Worm (Caenorhabditis elegans) whole organism, mixed stage, embryonic: Measurements from ENCODE around the gene nlp-30.

Experiments used
- M03D4.4 ChIP-seq: sonication (generic microtip); optimal IDR thresholded peaks from 2 replicates; lab custom pipeline; 2017; ENCODE audit warnings: mild to moderate bottlenecking, missing genetic modification characterization, missing compliant biosample characterization
- bed-3 ChIP-seq: fragments of 200-800 bp; sonication (Bioruptor generic); optimal IDR thresholded peaks from 3 replicates; lab custom pipeline; 2018; ENCODE audit warnings: mild to moderate bottlenecking, missing genetic modification characterization, moderate library complexity, missing compliant biosample characterization
- blmp-1 ChIP-seq: fragments of 150-350 bp; optimal IDR thresholded peaks from 2 replicates; lab custom pipeline; 2014; ENCODE audit warnings: missing biosample characterization, missing genetic modification characterization
- ceh-39 ChIP-seq: fragments of 150-350 bp; optimal IDR thresholded peaks from 2 replicates; lab custom pipeline; 2014; ENCODE audit warnings: missing biosample characterization, missing genetic modification characterization
- ceh-43 ChIP-seq: fragments of 200-800 bp; sonication (Bioruptor generic); optimal IDR thresholded peaks from 2 replicates; lab custom pipeline; 2018; ENCODE audit warnings: mild to moderate bottlenecking, missing genetic modification characterization, moderate library complexity, missing compliant biosample characterization
- cnd-1 ChIP-seq: fragments of 200-800 bp; sonication (Bioruptor generic); optimal IDR thresholded peaks from 2 replicates; lab custom pipeline; 2018; ENCODE audit warnings: mild to moderate bottlenecking, missing genetic modification characterization, missing compliant biosample characterization
- drap-1 ChIP-seq: fragments of 200-800 bp; sonication (Bioruptor generic); optimal IDR thresholded peaks from 3 replicates; lab custom pipeline; 2018; ENCODE audit warnings: mild to moderate bottlenecking, missing genetic modification characterization, missing compliant biosample characterization
- elt-1 ChIP-seq: sonication (generic microtip); optimal IDR thresholded peaks from 2 replicates; lab custom pipeline; 2017; ENCODE audit warnings: missing genetic modification characterization, mild to moderate bottlenecking, missing compliant biosample characterization, antibody characterized with exemption, moderate library complexity, borderline replicate concordance; ENCODE audit not compliant: insufficient read depth
- flh-1 ChIP-seq: fragments of 200-800 bp; sonication (Bioruptor generic); optimal IDR thresholded peaks from 2 replicates; lab custom pipeline; 2018; ENCODE audit warnings: mild to moderate bottlenecking, missing genetic modification characterization, moderate library complexity, missing compliant biosample characterization
- ham-2 ChIP-seq: fragments of 200-800 bp; sonication (Bioruptor generic); optimal IDR thresholded peaks from 2 replicates; lab custom pipeline; 2018; ENCODE audit warnings: mild to moderate bottlenecking, missing genetic modification characterization, missing compliant biosample characterization
- hlh-1 ChIP-seq: fragments of 150-350 bp; optimal IDR thresholded peaks from 2 replicates; lab custom pipeline; 2014; ENCODE audit warnings: missing biosample characterization, missing genetic modification reagents, missing genetic modification characterization
- lin-13 ChIP-seq: fragments of 150-350 bp; optimal IDR thresholded peaks from 2 replicates; lab custom pipeline; 2014; ENCODE audit warnings: missing biosample characterization, missing genetic modification characterization
- lin-32 ChIP-seq: fragments of 200-800 bp; sonication (Bioruptor generic); optimal IDR thresholded peaks from 2 replicates; lab custom pipeline; 2018; ENCODE audit warnings: mild to moderate bottlenecking, missing genetic modification characterization, missing compliant biosample characterization
- lsy-2 ChIP-seq: fragments of 150-350 bp; optimal IDR thresholded peaks from 2 replicates; lab custom pipeline; 2014; ENCODE audit warnings: missing biosample characterization, missing genetic modification characterization
- mab-5 ChIP-seq: fragments of 150-350 bp; optimal IDR thresholded peaks from 2 replicates; lab custom pipeline; 2014; ENCODE audit warnings: missing biosample characterization, missing genetic modification characterization
- mep-1 ChIP-seq: fragments of 150-350 bp; optimal IDR thresholded peaks from 2 replicates; lab custom pipeline; 2017; ENCODE audit warnings: missing biosample characterization, missing genetic modification reagents, missing genetic modification characterization, inconsistent platforms
- mls-2 ChIP-seq: sonication (generic microtip); optimal IDR thresholded peaks from 2 replicates; lab custom pipeline; 2016; ENCODE audit warnings: mild to moderate bottlenecking, missing genetic modification characterization, moderate library complexity, missing compliant biosample characterization
- nhr-12 ChIP-seq: fragments of 150-350 bp; optimal IDR thresholded peaks from 2 replicates; lab custom pipeline; 2014; ENCODE audit warnings: missing biosample characterization, missing genetic modification characterization
- nhr-2 ChIP-seq: fragments of 150-350 bp; optimal IDR thresholded peaks from 2 replicates; lab custom pipeline; 2014; ENCODE audit warnings: missing biosample characterization, missing genetic modification characterization
- nhr-28 ChIP-seq: fragments of 150-350 bp; optimal IDR thresholded peaks from 2 replicates; lab custom pipeline; 2014; ENCODE audit warnings: missing biosample characterization, missing genetic modification characterization
- nhr-76 ChIP-seq: sonication (generic microtip); optimal IDR thresholded peaks from 2 replicates; lab custom pipeline; 2017; ENCODE audit warnings: missing biosample characterization, missing genetic modification characterization
- pha-4 ChIP-seq: fragments of 150-350 bp; optimal IDR thresholded peaks from 2 replicates; lab custom pipeline; 2018; ENCODE audit warnings: missing biosample characterization, missing genetic modification reagents, missing genetic modification characterization
- snpc-4 ChIP-seq: fragments of 150-350 bp; optimal IDR thresholded peaks from 2 replicates; lab custom pipeline; 2014; ENCODE audit warnings: missing biosample characterization, missing genetic modification characterization
- sptf-1 ChIP-seq: sonication (generic microtip); optimal IDR thresholded peaks from 2 replicates; lab custom pipeline; 2017; ENCODE audit warnings: mild to moderate bottlenecking, missing genetic modification characterization, moderate library complexity, missing compliant biosample characterization
- tbx-8 ChIP-seq: fragments of 200-800 bp; sonication (Bioruptor generic); optimal IDR thresholded peaks from 2 replicates; lab custom pipeline; 2018; ENCODE audit warnings: mild to moderate bottlenecking, missing genetic modification characterization, moderate library complexity, missing compliant biosample characterization
- unc-120 ChIP-seq: sonication (generic microtip); optimal IDR thresholded peaks from 2 replicates; lab custom pipeline; 2017; ENCODE audit warnings: missing genetic modification characterization, missing compliant biosample characterization; ENCODE audit not compliant: poor library complexity, severe bottlenecking
- unc-39 ChIP-seq: fragments of 150-350 bp; optimal IDR thresholded peaks from 2 replicates; lab custom pipeline; 2014; ENCODE audit warnings: missing biosample characterization, missing genetic modification characterization
- unc-62 ChIP-seq: fragments of 150-350 bp; optimal IDR thresholded peaks from 2 replicates; lab custom pipeline; 2014; ENCODE audit warnings: missing biosample characterization, missing genetic modification reagents, missing genetic modification characterization
- zip-8 ChIP-seq: fragments of 150-350 bp; optimal IDR thresholded peaks from 2 replicates; lab custom pipeline; 2014; ENCODE audit warnings: missing biosample characterization, missing genetic modification characterization

nlp-30 gene

DNA sequence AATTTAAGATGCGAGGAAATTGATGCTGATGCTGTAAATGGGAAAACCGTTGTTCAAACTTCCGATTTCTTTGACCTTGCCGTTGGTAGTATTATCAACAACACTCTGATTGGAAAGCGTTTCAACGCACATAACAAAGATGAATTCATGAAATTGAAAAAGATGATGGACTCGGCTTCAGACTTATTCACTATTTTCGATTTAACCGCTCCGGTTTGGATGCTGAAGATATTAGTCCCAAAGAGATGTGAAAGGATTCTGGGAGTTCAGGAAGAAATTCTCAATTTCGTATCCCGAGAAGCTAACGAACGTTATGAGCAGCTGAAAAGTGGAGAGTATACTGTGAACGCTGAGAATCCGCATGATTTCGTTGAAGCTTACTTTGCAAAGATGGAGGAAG is 38.4 kb upstream of the nlp-30 start:
- TF ChIP-seq pha-4 (tag; lab: Kevin White, UChicago) (no peak), lin-13 (tag; lab: Kevin White, UChicago) (no peak), nhr-28 (no peak), nhr-2 (tag; lab: Kevin White, UChicago) (no peak), unc-39 (tag; lab: Kevin White, UChicago) (no peak), nhr-12 (tag; lab: Kevin White, UChicago) (no peak), zip-8 (tag; lab: Kevin White, UChicago) (no peak), lsy-2 (tag; lab: Kevin White, UChicago) (no peak), ceh-39 (tag; lab: Kevin White, UChicago) (no peak), M03D4.4 (tag; lab: Kevin White, UChicago) (no peak), mab-5 (tag; lab: Kevin White, UChicago) (no peak), ceh-43 (GFP tag; lab: Kevin White, UChicago) (no peak), mls-2 (tag; lab: Kevin White, UChicago) (no peak), unc-62 (GFP tag; lab: Kevin White, UChicago) (no peak), snpc-4 (tag; lab: Kevin White, UChicago) (no peak)
- TF ChIP-seq, all 35 proteins: peak for 0

DNA sequence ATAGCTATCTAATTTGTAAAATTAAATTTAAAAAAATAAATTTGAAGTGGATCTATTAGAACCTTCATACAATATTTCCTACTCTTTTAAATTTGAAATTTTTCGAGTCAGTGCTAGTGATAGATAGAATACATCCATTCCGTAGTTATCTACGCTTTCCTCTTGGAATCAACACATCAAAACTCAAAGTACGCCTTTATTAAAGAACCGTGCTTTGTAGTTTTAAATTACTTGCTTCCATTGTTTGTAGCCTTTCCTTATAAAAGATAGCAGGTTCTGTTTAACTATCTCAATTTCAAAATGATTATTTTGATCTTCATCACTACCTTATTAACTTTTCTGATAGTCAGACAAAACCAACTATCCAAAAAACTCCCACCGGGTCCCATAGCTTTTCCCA is 36.7 kb upstream of the nlp-30 start, which contains the start of gene cyp-35B3:
Gene cyp-35B3 (plus strand): TSS at position 301 of the 400 bp plus-strand sequence.
- no peak for TF ChIP-seq pha-4 (tag; lab: Kevin White, UChicago)
- no peak for TF ChIP-seq tbx-8
- no peak for TF ChIP-seq hlh-1
- TF ChIP-seq snpc-4 (tag; lab: Kevin White, UChicago) = no peak
- TF ChIP-seq nhr-2 (tag; lab: Kevin White, UChicago) = no peak
- TF ChIP-seq cnd-1 (tag; lab: Kevin White, UChicago) = no peak
- no peak for TF ChIP-seq lsy-2 (tag; lab: Kevin White, UChicago)
- no peak for TF ChIP-seq flh-1 (GFP tag; lab: Kevin White, UChicago)
- no peak for TF ChIP-seq bed-3 (GFP tag; lab: Kevin White, UChicago)
- TF ChIP-seq sptf-1 (tag; lab: Kevin White, UChicago) = no peak
- TF ChIP-seq mab-5 (tag; lab: Kevin White, UChicago) = no peak
- TF ChIP-seq nhr-76 (tag; lab: Kevin White, UChicago) = no peak
- no peak for TF ChIP-seq zip-8 (tag; lab: Kevin White, UChicago)
- TF ChIP-seq lin-32 (GFP tag; lab: Kevin White, UChicago) = no peak
- TF ChIP-seq M03D4.4 (tag; lab: Kevin White, UChicago) = no peak
- no peak for TF ChIP-seq ceh-39 (tag; lab: Kevin White, UChicago)
- TF ChIP-seq unc-120 (tag; lab: Kevin White, UChicago) = no peak

DNA sequence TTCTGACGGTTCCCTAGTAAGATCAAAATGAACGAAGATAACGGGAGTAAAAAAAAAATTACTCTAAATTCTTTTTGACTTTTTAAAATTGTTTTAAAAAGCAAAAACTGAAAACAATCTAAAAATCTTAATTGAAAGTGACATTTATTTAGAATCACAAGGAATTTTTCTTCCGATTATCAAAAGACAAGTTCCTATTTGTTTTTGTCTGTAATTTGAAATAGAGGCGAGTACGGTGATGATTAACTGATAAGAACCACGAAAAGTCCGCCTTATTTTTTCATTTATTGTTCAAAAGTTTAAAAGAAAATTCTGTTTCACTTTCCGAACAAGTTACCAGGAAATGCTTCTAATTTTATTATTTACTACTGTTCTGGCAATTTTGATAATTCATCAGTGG is 32.1 kb upstream of the nlp-30 start, which contains the start of gene dach-1:
Gene dach-1 (plus strand): TSS at position 301 of the 400 bp plus-strand sequence.
- TF ChIP-seq nhr-76 (tag; lab: Kevin White, UChicago) (no peak), mls-2 (tag; lab: Kevin White, UChicago) (no peak), flh-1 (GFP tag; lab: Kevin White, UChicago) (no peak), nhr-28 (no peak), ham-2 (GFP tag; lab: Kevin White, UChicago) (no peak), ceh-43 (GFP tag; lab: Kevin White, UChicago) (no peak)

DNA sequence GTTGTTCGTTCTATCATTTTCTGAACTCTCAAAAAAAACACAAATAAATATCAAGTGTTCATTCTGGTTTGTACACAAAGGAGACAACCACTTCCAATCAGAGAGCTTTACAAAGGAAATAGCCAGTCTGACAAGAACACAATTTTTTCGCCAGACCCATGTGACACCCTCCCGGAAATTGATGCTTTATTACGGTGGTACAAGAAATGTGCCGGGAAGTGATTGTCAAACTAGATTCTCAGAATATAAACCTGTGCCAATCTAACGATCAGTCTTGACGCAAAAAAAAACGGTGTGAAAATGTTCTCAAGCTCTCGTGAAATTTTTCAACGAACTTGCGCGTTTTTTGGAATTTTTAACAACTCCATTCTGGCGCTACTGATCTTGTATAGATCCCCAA is 28.0 kb upstream of the nlp-30 start, which contains the start of gene str-247:
Gene str-247 (plus strand): TSS at position 301 of the 400 bp plus-strand sequence.
- TF ChIP-seq ceh-39 (tag; lab: Kevin White, UChicago) (no peak), ceh-43 (GFP tag; lab: Kevin White, UChicago) (no peak)
- TF ChIP-seq, all 35 proteins: peak for 0

DNA sequence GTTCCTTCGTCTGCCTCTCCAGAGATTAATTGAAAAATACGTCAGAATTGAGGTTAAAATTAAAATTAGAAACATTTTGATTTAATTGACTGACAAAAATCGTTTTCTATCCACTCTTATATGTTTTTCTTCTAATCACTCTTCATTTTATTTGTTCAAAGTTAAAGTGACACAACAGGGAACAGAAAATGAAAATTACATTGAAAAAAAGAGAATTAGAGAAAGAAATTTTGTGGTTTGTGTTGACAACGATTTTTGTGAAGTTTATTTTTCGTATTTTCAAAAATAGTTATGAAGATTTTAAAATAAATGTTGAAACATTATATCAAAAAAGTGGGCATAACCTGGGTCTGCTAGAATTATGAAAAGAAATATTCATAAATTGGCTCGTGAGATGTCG is 24.2 kb upstream of the nlp-30 start, which contains the start of gene cyp-34A5:
Gene cyp-34A5 (minus strand): TSS at position 101 of the 400 bp plus-strand sequence.
- TF ChIP-seq nhr-28 (no peak), ceh-39 (tag; lab: Kevin White, UChicago) (no peak), lin-32 (GFP tag; lab: Kevin White, UChicago) (no peak), sptf-1 (tag; lab: Kevin White, UChicago) (no peak), unc-62 (GFP tag; lab: Kevin White, UChicago) (no peak), snpc-4 (tag; lab: Kevin White, UChicago) (no peak), elt-1 (tag; lab: Kevin White, UChicago) (no peak), blmp-1 (tag; lab: Kevin White, UChicago) (no peak), tbx-8 (no peak), drap-1 (no peak), hlh-1 (no peak), mep-1 (tag; lab: Kevin White, UChicago) (no peak), unc-39 (tag; lab: Kevin White, UChicago) (no peak), bed-3 (GFP tag; lab: Kevin White, UChicago) (no peak), mab-5 (tag; lab: Kevin White, UChicago) (no peak), lsy-2 (tag; lab: Kevin White, UChicago) (no peak)
